Fruit fly (Drosophila melanogaster) whole organism, embryonic: ENCODE results near the gene NijC.

ENCODE experiments used
- CG10274 ChIP-seq: fragments of 200-800 bp; sonication (Bioruptor generic); optimal IDR thresholded peaks from 3 replicates; lab custom pipeline; 2017; ENCODE audit warnings: missing biosample characterization, mild to moderate bottlenecking, missing genetic modification characterization
- CG10462 ChIP-seq: fragments of 200-800 bp; sonication (Bioruptor generic); optimal IDR thresholded peaks from 2 replicates; lab custom pipeline; 2016; ENCODE audit warnings: missing biosample characterization, missing genetic modification characterization
- CG10565 ChIP-seq: fragments of 200-800 bp; sonication (Bioruptor generic); optimal IDR thresholded peaks from 3 replicates; lab custom pipeline; 2016; ENCODE audit warnings: missing biosample characterization, mild to moderate bottlenecking, missing genetic modification characterization
- CG11504 ChIP-seq: fragments of 200-800 bp; sonication (Bioruptor generic); optimal IDR thresholded peaks from 3 replicates; lab custom pipeline; 2019; ENCODE audit warnings: missing biosample characterization, mild to moderate bottlenecking, missing genetic modification characterization, moderate library complexity
- CG11695 ChIP-seq: fragments of 200-800 bp; sonication (Bioruptor generic); IDR thresholded peaks from 3 replicates; pipeline ENCODE4 v1.3.6; 2022; ENCODE audit warnings: missing biosample characterization, missing genetic modification characterization
- CG12071 ChIP-seq: fragments of 200-800 bp; sonication (Bioruptor generic); optimal IDR thresholded peaks from 3 replicates; lab custom pipeline; 2018; ENCODE audit warnings: missing biosample characterization, mild to moderate bottlenecking, missing genetic modification characterization
- CG1233 ChIP-seq: fragments of 200-800 bp; sonication (Bioruptor generic); optimal IDR thresholded peaks from 4 replicates; lab custom pipeline; 2018; ENCODE audit warnings: missing biosample characterization, mild to moderate bottlenecking, missing genetic modification characterization
- CG12744 ChIP-seq: fragments of 200-800 bp; sonication (Bioruptor generic); optimal IDR thresholded peaks from 2 replicates; lab custom pipeline; 2016; ENCODE audit warnings: missing biosample characterization, missing genetic modification characterization
- CG12769 ChIP-seq: fragments of 200-800 bp; sonication (Bioruptor generic); optimal IDR thresholded peaks from 2 replicates; lab custom pipeline; 2019; ENCODE audit warnings: missing biosample characterization, mild to moderate bottlenecking, missing genetic modification characterization, moderate library complexity
- CG14014 ChIP-seq: fragments of 200-800 bp; sonication (Bioruptor generic); IDR thresholded peaks from 2 replicates; pipeline ENCODE4 v1.3.6; 2022; ENCODE audit warnings: missing biosample characterization, missing genetic modification characterization
- CG16779 ChIP-seq: fragments of 200-800 bp; sonication (Bioruptor generic); IDR thresholded peaks from 2 replicates; pipeline ENCODE4 v1.3.6; 2022; ENCODE audit warnings: missing biosample characterization, missing genetic modification characterization
- CG1792 ChIP-seq: fragments of 200-800 bp; sonication (Bioruptor generic); optimal IDR thresholded peaks from 2 replicates; lab custom pipeline; 2016; ENCODE audit warnings: missing biosample characterization, missing genetic modification characterization
- CG31441 ChIP-seq: fragments of 200-800 bp; sonication (Bioruptor generic); IDR thresholded peaks from 2 replicates; pipeline ENCODE4 v1.3.6; 2022; ENCODE audit warnings: missing biosample characterization, missing genetic modification characterization
- CG33213 ChIP-seq: fragments of 200-800 bp; sonication (Bioruptor generic); optimal IDR thresholded peaks from 3 replicates; lab custom pipeline; 2016; ENCODE audit warnings: missing biosample characterization, missing genetic modification characterization
- CG34422 ChIP-seq: fragments of 200-800 bp; sonication (Bioruptor generic); IDR thresholded peaks from 3 replicates; pipeline ENCODE4 v1.3.6; 2022; ENCODE audit warnings: missing biosample characterization, missing genetic modification characterization
- CG3847 ChIP-seq: fragments of 200-800 bp; sonication (Bioruptor generic); IDR thresholded peaks from 2 replicates; pipeline ENCODE4 v1.3.6; 2022; ENCODE audit warnings: missing biosample characterization, missing genetic modification characterization
- CG42726 ChIP-seq: fragments of 200-800 bp; sonication (Bioruptor generic); IDR thresholded peaks from 2 replicates; pipeline ENCODE4 v1.3.6; 2022; ENCODE audit warnings: missing biosample characterization, missing genetic modification characterization; ENCODE audit not compliant: partially characterized antibody
- CG6683 ChIP-seq: fragments of 200-800 bp; sonication (Bioruptor generic); optimal IDR thresholded peaks from 2 replicates; lab custom pipeline; 2017; ENCODE audit warnings: missing biosample characterization, mild to moderate bottlenecking, missing genetic modification characterization, missing genetic modification reagents
- CG6813 ChIP-seq: fragments of 200-800 bp; sonication (Bioruptor generic); optimal IDR thresholded peaks from 2 replicates; lab custom pipeline; 2017; ENCODE audit warnings: missing biosample characterization, missing genetic modification characterization, mild to moderate bottlenecking, moderate library complexity, missing genetic modification reagents
- CG7556 ChIP-seq: fragments of 200-800 bp; sonication (Bioruptor generic); optimal IDR thresholded peaks from 2 replicates; lab custom pipeline; 2017; ENCODE audit warnings: missing biosample characterization, mild to moderate bottlenecking, missing genetic modification characterization
- CG8089 ChIP-seq: fragments of 200-800 bp; sonication (Bioruptor generic); optimal IDR thresholded peaks from 3 replicates; lab custom pipeline; 2016; ENCODE audit warnings: missing biosample characterization, missing genetic modification characterization
- CG8281 ChIP-seq: fragments of 200-800 bp; sonication (Bioruptor generic); optimal IDR thresholded peaks from 2 replicates; lab custom pipeline; 2018; ENCODE audit warnings: missing biosample characterization, mild to moderate bottlenecking, missing genetic modification characterization, moderate library complexity
- D19B ChIP-seq: fragments of 200-800 bp; sonication (Bioruptor generic); optimal IDR thresholded peaks from 2 replicates; lab custom pipeline; 2017; ENCODE audit warnings: missing biosample characterization, mild to moderate bottlenecking, missing genetic modification characterization
- ERR ChIP-seq: fragments of 200-800 bp; sonication (Bioruptor generic); optimal IDR thresholded peaks from 2 replicates; lab custom pipeline; 2016; ENCODE audit warnings: missing biosample characterization, missing genetic modification characterization
- HHEX ChIP-seq: fragments of 200-800 bp; sonication (Bioruptor generic); optimal IDR thresholded peaks from 3 replicates; lab custom pipeline; 2017; ENCODE audit warnings: missing biosample characterization, mild to moderate bottlenecking, missing genetic modification characterization, missing genetic modification reagents
- HLH54F ChIP-seq: fragments of 200-800 bp; sonication (Bioruptor generic); optimal IDR thresholded peaks from 3 replicates; lab custom pipeline; 2016; ENCODE audit warnings: missing biosample characterization, missing genetic modification characterization
- HLHmδ ChIP-seq: fragments of 200-800 bp; sonication (Bioruptor generic); optimal IDR thresholded peaks from 2 replicates; lab custom pipeline; 2018; ENCODE audit warnings: missing biosample characterization, mild to moderate bottlenecking, missing genetic modification characterization, moderate library complexity
- HmgD ChIP-seq: fragments of 200-800 bp; sonication (Bioruptor generic); optimal IDR thresholded peaks from 3 replicates; lab custom pipeline; 2016; ENCODE audit warnings: missing biosample characterization, missing genetic modification characterization
- Hr51 ChIP-seq, 2 experiments: fragments of 200-800 bp; sonication (Bioruptor generic); optimal IDR thresholded peaks; 2 replicates in 1 of 2; 3 replicates in 1 of 2; lab custom pipeline; 2016 to 2018; ENCODE audit warnings: missing biosample characterization in 2 of 2, missing genetic modification characterization in 2 of 2, mild to moderate bottlenecking in 1 of 2, moderate library complexity in 1 of 2
- Jarid2 ChIP-seq: fragments of 200-800 bp; sonication (Bioruptor generic); optimal IDR thresholded peaks from 3 replicates; lab custom pipeline; 2017; ENCODE audit warnings: mild to moderate bottlenecking, missing biosample characterization, missing genetic modification reagents, missing genetic modification characterization
- MBD-R2 ChIP-seq: fragments of 200-800 bp; sonication (Bioruptor generic); IDR thresholded peaks from 2 replicates; pipeline ENCODE4 v1.3.6; 2022; ENCODE audit warnings: missing biosample characterization, missing genetic modification characterization
- Poxn ChIP-seq: fragments of 200-800 bp; sonication (Bioruptor generic); IDR thresholded peaks from 2 replicates; pipeline ENCODE4 v1.3.6; 2022; ENCODE audit warnings: missing biosample characterization, missing genetic modification characterization
- abd-A ChIP-seq: fragments of 200-800 bp; sonication (Bioruptor generic); optimal IDR thresholded peaks from 3 replicates; lab custom pipeline; 2019; ENCODE audit warnings: missing biosample characterization, mild to moderate bottlenecking, missing genetic modification characterization, moderate library complexity
- ap ChIP-seq: fragments of 200-800 bp; sonication (Bioruptor generic); IDR thresholded peaks from 2 replicates; pipeline ENCODE4 v1.3.6; 2022; ENCODE audit warnings: missing biosample characterization, missing genetic modification characterization
- az2 ChIP-seq: fragments of 200-800 bp; sonication (Bioruptor generic); optimal IDR thresholded peaks from 3 replicates; lab custom pipeline; 2016; ENCODE audit warnings: missing biosample characterization, missing genetic modification characterization
- corto ChIP-seq: fragments of 200-800 bp; sonication (Bioruptor generic); optimal IDR thresholded peaks from 2 replicates; lab custom pipeline; 2016; ENCODE audit warnings: missing biosample characterization, mild to moderate bottlenecking, missing genetic modification characterization, moderate library complexity
- crol ChIP-seq: fragments of 200-800 bp; sonication (Bioruptor generic); IDR thresholded peaks from 2 replicates; pipeline ENCODE4 v1.3.6; 2022; ENCODE audit warnings: missing biosample characterization, missing genetic modification characterization
- disco-r ChIP-seq: fragments of 200-800 bp; sonication (Bioruptor generic); optimal IDR thresholded peaks from 2 replicates; lab custom pipeline; 2016; ENCODE audit warnings: missing biosample characterization, missing genetic modification characterization
- dm ChIP-seq: fragments of 200-800 bp; sonication (Bioruptor generic); optimal IDR thresholded peaks from 3 replicates; lab custom pipeline; 2016; ENCODE audit warnings: missing biosample characterization, missing genetic modification characterization
- emc ChIP-seq: fragments of 200-800 bp; sonication (Bioruptor generic); optimal IDR thresholded peaks from 2 replicates; lab custom pipeline; 2016; ENCODE audit warnings: missing biosample characterization, missing genetic modification characterization
- eve ChIP-seq, 2 experiments: fragments of >200 bp; optimal IDR thresholded peaks; 2 replicates each; lab custom pipeline; 2017; ENCODE audit warnings: missing biosample characterization in 2 of 2, missing genetic modification characterization in 2 of 2
- ftz-f1 ChIP-seq: fragments of 200-800 bp; sonication (Bioruptor generic); optimal IDR thresholded peaks from 2 replicates; lab custom pipeline; 2016; ENCODE audit warnings: missing biosample characterization, missing genetic modification characterization
- gro ChIP-seq: fragments of 200-800 bp; sonication (Bioruptor generic); optimal IDR thresholded peaks from 2 replicates; lab custom pipeline; 2016; ENCODE audit warnings: missing biosample characterization, missing genetic modification characterization
- hth ChIP-seq: fragments of >200 bp; optimal IDR thresholded peaks from 2 replicates; lab custom pipeline; 2017; ENCODE audit warnings: inconsistent platforms
- insv ChIP-seq, 2 experiments: fragments of 200-800 bp; sonication (Bioruptor generic); optimal IDR thresholded peaks; 3 replicates each; lab custom pipeline; 2016 to 2018; ENCODE audit warnings: missing biosample characterization in 2 of 2, missing genetic modification characterization in 2 of 2
- mam ChIP-seq: fragments of 200-800 bp; sonication (Bioruptor generic); optimal IDR thresholded peaks from 3 replicates; lab custom pipeline; 2016; ENCODE audit warnings: missing biosample characterization, missing genetic modification characterization
- nmo ChIP-seq: fragments of 200-800 bp; sonication (Bioruptor generic); optimal IDR thresholded peaks from 2 replicates; lab custom pipeline; 2018; ENCODE audit warnings: missing biosample characterization, mild to moderate bottlenecking, missing genetic modification characterization, moderate library complexity
- ranshi ChIP-seq: fragments of 200-800 bp; sonication (Bioruptor generic); IDR thresholded peaks from 2 replicates; pipeline ENCODE4 v1.3.6; 2022; ENCODE audit warnings: missing biosample characterization, missing genetic modification characterization
- sens ChIP-seq: fragments of 200-800 bp; sonication (Bioruptor generic); peaks from one replicate; lab custom pipeline; 2016; ENCODE audit warnings: missing biosample characterization, missing genetic modification characterization
- tup ChIP-seq: fragments of 200-800 bp; sonication (Bioruptor generic); optimal IDR thresholded peaks from 2 replicates; lab custom pipeline; 2016; ENCODE audit warnings: missing biosample characterization, mild to moderate bottlenecking, missing genetic modification characterization, moderate library complexity
- unpg ChIP-seq: fragments of 200-800 bp; sonication (Bioruptor generic); optimal IDR thresholded peaks from 3 replicates; lab custom pipeline; 2018; ENCODE audit warnings: missing biosample characterization, mild to moderate bottlenecking, missing genetic modification characterization, moderate library complexity
- z ChIP-seq: fragments of 200-800 bp; sonication (Bioruptor generic); IDR thresholded peaks from 3 replicates; pipeline ENCODE4 v1.3.6; 2022; ENCODE audit warnings: missing biosample characterization, missing genetic modification characterization
- zen ChIP-seq: fragments of 200-800 bp; sonication (Bioruptor generic); optimal IDR thresholded peaks from 3 replicates; lab custom pipeline; 2018; ENCODE audit warnings: missing biosample characterization, mild to moderate bottlenecking, missing genetic modification characterization, moderate library complexity

NijC gene

DNA sequence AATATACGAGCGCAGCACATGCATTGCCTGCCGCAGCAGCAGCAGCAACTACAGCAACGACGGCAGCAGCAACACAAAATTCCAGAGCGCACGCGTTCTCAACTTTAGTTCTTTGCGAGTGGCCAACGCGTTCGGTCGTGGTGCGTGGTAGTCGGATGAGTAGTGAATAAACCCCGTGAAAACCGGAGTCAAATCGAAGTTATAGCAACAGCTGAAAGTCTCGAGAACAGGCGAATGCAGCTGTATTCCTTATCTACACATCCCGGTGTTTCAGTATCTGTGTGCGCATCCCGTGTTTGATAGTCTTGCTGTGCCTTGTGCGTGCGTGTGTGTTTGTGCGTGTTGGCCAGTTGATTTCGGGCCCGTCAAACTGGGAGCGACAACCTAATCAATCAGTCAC, 47.0 kb upstream of the NijC start, which contains the start of gene Dtg (continued):
- TF ChIP-seq CG10462 (GFP tag; lab: Kevin White, UChicago) (no peak), CG12071 (GFP tag; lab: Kevin White, UChicago) (no peak), nmo (GFP tag; lab: Kevin White, UChicago) (no peak), Poxn (GFP tag; lab: Robert Waterston, UW) (no peak), HHEX (GFP tag; lab: Kevin White, UChicago) (no peak), disco-r (GFP tag; lab: Kevin White, UChicago) (no peak), CG34422 (GFP tag; lab: Robert Waterston, UW) (no peak), emc (GFP tag; lab: Kevin White, UChicago) (no peak), insv (GFP tag; optimal IDR thresholded peaks at IDR 0.05; lab: Kevin White, UChicago) (peak in 1 of 2 experiments; percentile 0), CG31441 (GFP tag; lab: Robert Waterston, UW) (no peak), CG7556 (no peak), az2 (GFP tag; lab: Kevin White, UChicago) (no peak), CG11695 (GFP tag; lab: Robert Waterston, UW) (no peak), mam (no peak), CG6813 (GFP tag; lab: Kevin White, UChicago) (no peak), CG1792 (GFP tag; lab: Kevin White, UChicago) (no peak), CG3847 (GFP tag; lab: Robert Waterston, UW) (no peak), HLHmδ (GFP tag; lab: Kevin White, UChicago) (peak; percentile 82), hth (lab: Kevin White, UChicago) (peak; percentile 7), tup (no peak), D19B (GFP tag; lab: Kevin White, UChicago) (no peak), ftz-f1 (GFP tag; lab: Kevin White, UChicago) (no peak), CG8089 (no peak), CG12769 (tag; lab: Kevin White, UChicago) (no peak), gro (GFP tag; lab: Kevin White, UChicago) (no peak), CG10274 (GFP tag; lab: Kevin White, UChicago) (no peak), ERR (no peak), ap (no peak), CG16779 (GFP tag; lab: Robert Waterston, UW) (no peak), CG1233 (no peak), HLH54F (no peak), corto (GFP tag; lab: Kevin White, UChicago) (no peak), ranshi (GFP tag; lab: Robert Waterston, UW) (no peak), zen (tag; lab: Kevin White, UChicago) (peak; percentile 46), Hr51 (GFP tag; optimal IDR thresholded peaks at IDR 0.05; lab: Kevin White, UChicago) (no peak), CG33213 (GFP tag; lab: Kevin White, UChicago) (no peak), crol (GFP tag; lab: Robert Waterston, UW) (no peak), CG12744 (no peak), CG8281 (tag; lab: Kevin White, UChicago) (peak; percentile 37), CG42726 (GFP tag; lab: Robert Waterston, UW) (no peak), CG14014 (no peak), abd-A (tag; lab: Kevin White, UChicago) (no peak), sens (peak; percentile 74), CG10565 (GFP tag; lab: Kevin White, UChicago) (no peak), HmgD (GFP tag; lab: Kevin White, UChicago) (no peak), z (GFP tag; lab: Robert Waterston, UW) (no peak), CG11504 (tag; lab: Kevin White, UChicago) (peak; percentile 5), unpg (no peak), CG6683 (no peak), Jarid2 (peak; percentile 72), eve (GFP tag; optimal IDR thresholded peaks at IDR 0.05; lab: Kevin White, UChicago) (no peak), dm (peak; percentile 6), MBD-R2 (GFP tag; lab: Robert Waterston, UW) (no peak)
